Worm (Caenorhabditis elegans): ENCODE results near the gene T01C3.2.

DNA sequence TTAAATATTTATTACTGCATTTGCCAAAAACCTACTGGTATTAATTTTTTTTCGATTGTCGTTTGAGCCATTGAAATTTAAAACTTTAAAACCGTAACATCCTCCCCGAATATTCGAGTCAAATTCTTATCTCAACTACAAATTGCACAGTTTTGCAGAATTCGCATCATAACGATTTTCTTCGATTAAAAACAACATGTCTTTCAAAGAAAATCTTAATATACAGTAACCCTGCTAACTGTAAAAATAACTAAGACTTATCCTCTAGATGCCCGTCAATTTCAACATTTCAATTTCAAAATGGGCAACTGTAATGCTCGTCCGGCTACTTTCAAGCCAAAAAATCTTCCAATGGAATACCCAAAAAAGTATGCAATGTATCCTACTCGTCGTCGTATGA, 29.8 kb downstream of the T01C3.2 start, which contains the start of gene F14H8.5:
- TF ChIP-seq ama-1 (optimal IDR thresholded peaks at IDR 0.05) (no peak), hmbx-1 (tag; optimal IDR thresholded peaks at IDR 0.05) (no peak), ceh-13 (GFP tag; optimal IDR thresholded peaks at IDR 0.05) (no peak), sea-1 (GFP tag; conservative IDR thresholded peaks at IDR 0.05) (no peak), tbx-11 (GFP tag; IDR thresholded peaks at IDR 0.05) (no peak), tbx-37 (GFP tag; conservative IDR thresholded peaks at IDR 0.05) (no peak), hmg-4 (GFP tag; optimal IDR thresholded peaks at IDR 0.05) (no peak), hnd-1 (tag; optimal IDR thresholded peaks at IDR 0.05) (no peak), scrt-1 (GFP tag; IDR thresholded peaks at IDR 0.05) (no peak)
